Worm (Caenorhabditis elegans): ENCODE measurements around the gene B0410.3.

B0410.3 gene

DNA sequence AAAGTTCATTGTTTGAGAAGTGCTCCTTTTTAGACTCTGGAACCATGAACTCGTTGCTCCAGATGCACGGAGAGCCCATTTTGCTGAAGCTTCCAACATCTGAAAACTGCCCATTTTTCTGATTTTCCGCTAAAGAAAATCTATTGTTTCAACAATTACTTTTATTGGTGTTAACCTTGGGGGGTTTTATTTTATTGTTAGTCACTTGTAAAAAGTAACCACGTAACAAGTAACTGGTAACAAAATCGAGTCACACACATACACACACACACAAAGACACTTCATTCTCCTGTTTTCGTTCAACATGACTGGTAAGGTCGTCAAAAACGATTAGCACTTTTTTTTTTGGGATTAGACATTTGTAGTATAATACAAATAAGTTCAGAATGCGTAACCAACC, 13.9 kb downstream of the B0410.3 start:
- TF ChIP-seq nhr-76 (tag; optimal IDR thresholded peaks at IDR 0.05) (no peak), nhr-11 (tag; optimal IDR thresholded peaks at IDR 0.05) (no peak), aha-1 (tag; optimal IDR thresholded peaks at IDR 0.05) (no peak), nhr-85 (tag) (peak; percentile 59), lin-14 (GFP tag; optimal IDR thresholded peaks at IDR 0.05) (peak; percentile 30)

DNA sequence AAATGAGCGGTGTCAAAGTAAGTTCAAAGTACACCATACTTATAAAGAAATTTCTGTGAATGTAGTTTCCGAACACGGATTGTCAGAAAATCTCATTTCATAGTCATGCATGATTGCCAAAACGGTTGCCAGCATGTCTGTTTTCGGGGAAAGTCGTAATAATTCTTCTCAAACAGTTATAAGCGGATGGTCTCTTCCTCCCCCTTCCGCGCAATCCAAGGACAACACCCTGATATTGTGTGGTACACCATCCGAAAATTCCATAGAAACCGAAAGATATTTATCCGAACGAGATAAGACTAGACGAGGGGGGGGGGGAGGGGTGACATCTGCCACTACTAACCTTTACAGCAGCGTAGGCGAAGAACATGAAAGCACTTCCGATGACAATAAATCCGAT, 16.7 kb downstream of the B0410.3 start:
- TF ChIP-seq jun-1 (tag; optimal IDR thresholded peaks at IDR 0.05) (no peak), blmp-1 (tag; optimal IDR thresholded peaks at IDR 0.05) (peak; percentile 85)

DNA sequence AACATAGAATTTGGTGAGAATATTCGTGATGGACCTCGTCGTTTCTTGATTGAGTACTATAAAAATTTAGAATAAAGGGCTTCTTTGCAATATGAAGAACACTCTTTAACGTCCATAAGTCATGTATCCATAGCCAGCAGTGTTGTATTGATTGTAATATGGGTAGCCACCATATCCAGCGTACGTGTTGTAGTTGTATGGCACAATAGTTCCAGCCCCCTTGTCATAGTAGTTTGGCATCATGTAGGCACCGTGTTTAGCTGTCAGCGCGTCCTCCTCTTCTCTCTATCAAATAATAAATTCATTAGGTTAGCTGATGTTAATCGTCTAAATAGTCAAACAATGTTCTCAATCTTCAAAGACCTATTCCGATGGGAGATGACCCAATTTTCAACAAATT, 18.0 kb downstream of the B0410.3 start:
- TF ChIP-seq zip-4 (GFP tag; optimal IDR thresholded peaks at IDR 0.05): no peak
- no peak for TF ChIP-seq ztf-4 (tag; optimal IDR thresholded peaks at IDR 0.05)
- no peak for TF ChIP-seq aly-2 (tag; optimal IDR thresholded peaks at IDR 0.05)
- TF ChIP-seq swsn-7 (tag; optimal IDR thresholded peaks at IDR 0.05): no peak
- TF ChIP-seq unc-130 (tag; optimal IDR thresholded peaks at IDR 0.05): no peak
- no peak for TF ChIP-seq fos-1 (tag; optimal IDR thresholded peaks at IDR 0.05)
- TF ChIP-seq zag-1 (tag; optimal IDR thresholded peaks at IDR 0.05): no peak
- no peak for TF ChIP-seq C16A3.4 (tag; optimal IDR thresholded peaks at IDR 0.05)
- no peak for TF ChIP-seq pax-3 (tag; optimal IDR thresholded peaks at IDR 0.05)
- TF ChIP-seq egl-27 (tag; optimal IDR thresholded peaks at IDR 0.05): no peak
- no peak for TF ChIP-seq nhr-90 (tag; optimal IDR thresholded peaks at IDR 0.05; ENCODE audit: poor library complexity)
- no peak for TF ChIP-seq fkh-10 (GFP tag; optimal IDR thresholded peaks at IDR 0.05)

DNA sequence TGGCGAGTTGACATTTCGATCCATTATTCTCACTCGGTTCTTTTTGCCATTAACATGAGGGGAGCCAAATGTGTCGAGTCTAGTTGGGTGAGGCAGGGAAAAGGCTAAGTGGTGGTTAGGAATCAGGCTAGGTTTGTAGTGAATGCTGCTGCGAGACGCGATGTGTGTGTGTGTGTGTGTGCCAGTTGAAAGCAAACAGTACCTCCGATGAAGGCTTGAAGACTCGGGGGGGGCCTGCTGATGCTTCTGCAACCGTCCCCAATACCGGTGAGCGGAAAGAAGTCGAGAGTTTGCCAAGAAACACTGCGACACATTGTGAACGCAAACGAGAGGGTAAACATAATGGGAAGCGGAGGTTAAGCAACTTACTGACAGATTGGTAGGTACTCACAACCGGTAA, 20.3 kb downstream of the B0410.3 start, which contains the start of gene F53B3.3:
Gene F53B3.3 (minus strand): TSS at position 101 of the 400 bp plus-strand sequence.
- no peak for TF ChIP-seq skn-1 (tag; optimal IDR thresholded peaks at IDR 0.05)
- no peak for TF ChIP-seq ztf-11 (tag; optimal IDR thresholded peaks at IDR 0.05)
- TF ChIP-seq efl-3 (GFP tag; optimal IDR thresholded peaks at IDR 0.05): no peak
- no peak for TF ChIP-seq C04F5.9 (tag; optimal IDR thresholded peaks at IDR 0.05)
- peak; percentile 18 for TF ChIP-seq hlh-17 (GFP tag; optimal IDR thresholded peaks at IDR 0.05; ENCODE audit: borderline replicate concordance)
- no peak for TF ChIP-seq unc-62 (GFP tag; optimal IDR thresholded peaks at IDR 0.05)
- no peak for TF ChIP-seq alr-1 (tag; optimal IDR thresholded peaks at IDR 0.05; ENCODE audit: borderline replicate concordance)
- no peak for TF ChIP-seq efl-1 (optimal IDR thresholded peaks at IDR 0.05)
- peak in 1 of 2 experiments; percentile 55 for TF ChIP-seq efl-1 (GFP tag; optimal IDR thresholded peaks at IDR 0.05 in 1 of 2)
- no peak for TF ChIP-seq swsn-7 (tag; optimal IDR thresholded peaks at IDR 0.05)
- peak; percentile 6 for TF ChIP-seq nhr-77 (tag; optimal IDR thresholded peaks at IDR 0.05)
- TF ChIP-seq ceh-88 (GFP tag; IDR thresholded peaks at IDR 0.05): no peak
- no peak for TF ChIP-seq sptf-1 (tag; optimal IDR thresholded peaks at IDR 0.05)
- TF ChIP-seq nhr-84 (tag; optimal IDR thresholded peaks at IDR 0.05): no peak

DNA sequence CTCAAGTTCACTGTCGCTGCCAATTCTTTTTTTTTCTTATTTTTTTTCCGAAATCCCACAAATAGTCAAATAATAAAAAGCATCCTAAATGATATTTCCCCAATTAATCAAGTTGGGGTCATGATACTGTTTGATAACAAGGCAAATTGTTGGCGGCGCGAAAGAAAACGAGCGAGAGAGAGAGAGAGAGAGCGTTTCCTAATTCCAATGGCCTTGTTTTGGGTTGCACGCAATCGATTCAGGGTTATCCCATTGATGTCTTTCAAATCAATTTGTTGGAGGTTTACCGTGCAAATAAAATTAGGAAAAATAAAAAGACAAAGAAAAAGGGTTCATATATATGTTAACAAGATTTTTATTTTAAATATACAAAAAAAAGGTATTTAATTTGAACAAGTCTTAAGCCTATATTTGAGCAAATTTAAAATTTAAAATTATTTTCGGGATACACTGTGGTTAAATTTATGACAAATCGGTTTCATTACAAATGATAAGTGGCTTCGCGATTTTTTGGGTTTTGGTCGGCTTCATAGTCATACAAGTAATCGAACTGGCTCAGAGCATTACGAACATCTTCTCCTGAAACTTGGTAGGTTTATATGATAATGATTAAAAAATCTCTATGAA, 25.6 kb downstream of the B0410.3 start:
- TF ChIP-seq nhr-19 (GFP tag; conservative IDR thresholded peaks at IDR 0.05) (peak; percentile 13), ztf-4 (tag; optimal IDR thresholded peaks at IDR 0.05) (peak; percentile 38), fkh-10 (GFP tag; optimal IDR thresholded peaks at IDR 0.05) (no peak), dsc-1 (tag; optimal IDR thresholded peaks at IDR 0.05) (no peak), snu-23 (GFP tag; optimal IDR thresholded peaks at IDR 0.05) (peak; percentile 48), blmp-1 (tag; optimal IDR thresholded peaks at IDR 0.05) (peak; percentile 60), efl-1 (optimal IDR thresholded peaks at IDR 0.05) (no peak), efl-1 (GFP tag; optimal IDR thresholded peaks at IDR 0.05 in 1 of 2) (no peak), nhr-71 (tag; optimal IDR thresholded peaks at IDR 0.05) (peak; percentile 29), lsy-2 (tag; optimal IDR thresholded peaks at IDR 0.05) (peak in 1 of 2 experiments; percentile 4), tbx-2 (tag; optimal IDR thresholded peaks at IDR 0.05) (no peak), hpl-2 (GFP tag; optimal IDR thresholded peaks at IDR 0.05) (no peak), rnt-1 (tag; optimal IDR thresholded peaks at IDR 0.05) (no peak), F16B12.6 (tag; optimal IDR thresholded peaks at IDR 0.05) (no peak), ztf-11 (tag; optimal IDR thresholded peaks at IDR 0.05) (no peak), nhr-237 (tag; optimal IDR thresholded peaks at IDR 0.05) (no peak), nhr-20 (tag; optimal IDR thresholded peaks at IDR 0.05) (peak; percentile 29), snpc-4 (tag; optimal IDR thresholded peaks at IDR 0.05) (no peak), unc-86 (tag; optimal IDR thresholded peaks at IDR 0.05) (no peak), nhr-85 (tag) (peak; percentile 85), lin-35 (GFP tag; optimal IDR thresholded peaks at IDR 0.05) (peak in 1 of 2 experiments; percentile 8), lir-3 (tag; optimal IDR thresholded peaks at IDR 0.05; ENCODE audit: poor library complexity) (no peak)

Data from whole organism, L1 larva.